Fruit fly (Drosophila melanogaster) whole organism, embryonic: ENCODE results near the gene Theg.

Source experiments
- Blimp-1 ChIP-seq: fragments of 200-800 bp; sonication (Bioruptor generic); optimal IDR thresholded peaks from 3 replicates; lab custom pipeline; 2018; ENCODE audit warnings: missing biosample characterization, missing genetic modification characterization, mild to moderate bottlenecking, moderate library complexity, missing genetic modification reagents
- BtbVII ChIP-seq: fragments of 200-800 bp; sonication (Bioruptor generic); optimal IDR thresholded peaks from 3 replicates; lab custom pipeline; 2017; ENCODE audit warnings: missing biosample characterization, mild to moderate bottlenecking, missing genetic modification characterization
- CG12219 ChIP-seq: fragments of 200-800 bp; sonication (Bioruptor generic); optimal IDR thresholded peaks from 3 replicates; lab custom pipeline; 2018; ENCODE audit warnings: missing biosample characterization, mild to moderate bottlenecking, missing genetic modification characterization
- CG12236 ChIP-seq: fragments of 200-800 bp; sonication (Bioruptor generic); optimal IDR thresholded peaks from 2 replicates; lab custom pipeline; 2016; ENCODE audit warnings: missing biosample characterization, missing genetic modification characterization
- CG15011 ChIP-seq: fragments of 200-800 bp; sonication (Bioruptor generic); optimal IDR thresholded peaks from 3 replicates; lab custom pipeline; 2018; ENCODE audit warnings: missing biosample characterization, mild to moderate bottlenecking, missing genetic modification characterization
- CG3281 ChIP-seq: fragments of 200-800 bp; sonication (Bioruptor generic); optimal IDR thresholded peaks from 3 replicates; lab custom pipeline; 2017; ENCODE audit warnings: missing biosample characterization, mild to moderate bottlenecking, missing genetic modification characterization
- Neu2 ChIP-seq: fragments of 200-800 bp; sonication (Bioruptor generic); optimal IDR thresholded peaks from 3 replicates; lab custom pipeline; 2016; ENCODE audit warnings: missing biosample characterization, missing genetic modification characterization, borderline replicate concordance
- PHDP ChIP-seq: fragments of 200-800 bp; sonication (Bioruptor generic); optimal IDR thresholded peaks from 3 replicates; lab custom pipeline; 2018; ENCODE audit warnings: missing biosample characterization, mild to moderate bottlenecking, missing genetic modification characterization, moderate library complexity
- chm ChIP-seq: fragments of 200-800 bp; sonication (Bioruptor generic); IDR thresholded peaks from 2 replicates; pipeline ENCODE4 v1.3.6; 2022; ENCODE audit warnings: missing biosample characterization, missing genetic modification characterization
- fd3F ChIP-seq: fragments of 200-800 bp; sonication (Bioruptor generic); optimal IDR thresholded peaks from 2 replicates; lab custom pipeline; 2018; ENCODE audit warnings: missing biosample characterization, mild to moderate bottlenecking, missing genetic modification characterization, moderate library complexity
- lbe ChIP-seq: fragments of 200-800 bp; sonication (Bioruptor generic); optimal IDR thresholded peaks from 2 replicates; lab custom pipeline; 2016; ENCODE audit warnings: missing biosample characterization, mild to moderate bottlenecking, missing genetic modification characterization
- zfh2 ChIP-seq: fragments of 200-800 bp; sonication (Bioruptor generic); optimal IDR thresholded peaks from 2 replicates; lab custom pipeline; 2016; ENCODE audit warnings: missing biosample characterization, missing genetic modification characterization

Gene Theg

DNA sequence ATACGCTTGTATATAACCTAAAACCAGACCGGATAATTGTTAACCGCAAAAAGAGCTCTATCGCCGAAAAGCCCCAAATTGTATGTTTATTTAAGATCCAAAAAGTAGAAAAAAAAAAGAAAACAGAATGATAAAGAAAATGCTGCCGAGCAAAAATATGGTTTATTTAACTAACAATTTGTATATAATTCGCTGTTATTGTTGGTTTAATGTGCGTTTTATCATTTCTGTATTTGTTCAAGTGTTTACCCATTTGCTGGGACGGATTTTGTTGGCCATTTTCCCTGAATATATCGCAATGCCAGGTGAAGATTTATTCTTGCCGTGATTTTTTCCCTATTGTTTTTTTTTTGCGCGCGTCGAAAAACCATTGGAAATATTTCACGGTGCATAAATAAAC is 42.6 kb downstream of the Theg start (continued):
- TF ChIP-seq lbe (no peak), chm (GFP tag; lab: Robert Waterston, UW) (no peak), CG15011 (GFP tag; lab: Kevin White, UChicago) (no peak), Blimp-1 (GFP tag; lab: Kevin White, UChicago) (no peak), CG12236 (GFP tag; lab: Kevin White, UChicago) (no peak), PHDP (peak; percentile 21), CG12219 (GFP tag; lab: Kevin White, UChicago) (no peak), fd3F (GFP tag; lab: Kevin White, UChicago) (no peak), CG3281 (peak; percentile 56), Neu2 (GFP tag; lab: Kevin White, UChicago) (no peak), zfh2 (no peak), BtbVII (GFP tag; lab: Kevin White, UChicago) (peak; percentile 54)
- TF ChIP-seq, all 482 proteins: peak for 13
